Worm (Caenorhabditis elegans): ENCODE results near the gene srv-27.

- TF ChIP-seq dao-5 (tag; optimal IDR thresholded peaks at IDR 0.05) (no peak), him-1 (tag; optimal IDR thresholded peaks at IDR 0.05) (no peak), W03F9.2 (tag; optimal IDR thresholded peaks at IDR 0.05) (no peak)
Observed at ce11 chrIV:6328198-6328597, 30.0 kb upstream of the srv-27 start.
